Fruit fly (Drosophila melanogaster): Measurements from ENCODE around the gene Ubx.
A peak's percentile ranks its signal among the peaks of the same experiment; 100 is the strongest.

The Ubx gene

dm6 chr3R:16702810-16703209 is 31.4 kb downstream of the Ubx start (continued):
- no peak for TF ChIP-seq Six4 (GFP tag; optimal IDR thresholded peaks at IDR 0.05)
- no peak for TF ChIP-seq CG15269 (tag; optimal IDR thresholded peaks at IDR 0.05)
- TF ChIP-seq zfh1 (GFP tag; IDR thresholded peaks at IDR 0.05), result no peak
- peak; percentile 48; the same call in 1 of the 3 replicates for TF ChIP-seq CG14860 (GFP tag; IDR thresholded peaks at IDR 0.05; ENCODE audit: partially characterized antibody)
- peak; percentile 14; the same call in 1 of the 2 replicates for TF ChIP-seq HLH3B (GFP tag; IDR thresholded peaks at IDR 0.05)
- TF ChIP-seq mirr (GFP tag; optimal IDR thresholded peaks at IDR 0.05), result no peak
- TF ChIP-seq CG42726 (GFP tag; IDR thresholded peaks at IDR 0.05; ENCODE audit: partially characterized antibody), result no peak
- TF ChIP-seq ATbp (GFP tag; optimal IDR thresholded peaks at IDR 0.05), result no peak
- TF ChIP-seq CG2129 (GFP tag; IDR thresholded peaks at IDR 0.05; ENCODE audit: partially characterized antibody), result no peak
- peak; percentile 6 for TF ChIP-seq Tbp (GFP tag; optimal IDR thresholded peaks at IDR 0.05)
- TF ChIP-seq jumu (GFP tag; optimal IDR thresholded peaks at IDR 0.05), result no peak
- peak; percentile 85 for TF ChIP-seq vvl (GFP tag; IDR thresholded peaks at IDR 0.05)
- no peak for TF ChIP-seq CG15514 (GFP tag; optimal IDR thresholded peaks at IDR 0.05)
- peak; percentile 14 for TF ChIP-seq Kr (GFP tag; optimal IDR thresholded peaks at IDR 0.05)
- no peak for TF ChIP-seq pnt (GFP tag; optimal IDR thresholded peaks at IDR 0.05)
- no peak; the same call in 2 of the 3 replicates for TF ChIP-seq sr (GFP tag; IDR thresholded peaks at IDR 0.05)
- TF ChIP-seq gsb (GFP tag; IDR thresholded peaks at IDR 0.05), result no peak
- TF ChIP-seq B-H2 (GFP tag; optimal IDR thresholded peaks at IDR 0.05), result no peak
- peak; percentile 87 for TF ChIP-seq seq (GFP tag; IDR thresholded peaks at IDR 0.05)
- peak; percentile 21 for TF ChIP-seq CG13624 (GFP tag; optimal IDR thresholded peaks at IDR 0.05)
- TF ChIP-seq pan (optimal IDR thresholded peaks at IDR 0.05), result no peak
- peak in 1 of 2 experiments; percentile 5 for TF ChIP-seq pan (GFP tag; optimal IDR thresholded peaks at IDR 0.05 in 1 of 2, IDR thresholded peaks at IDR 0.05 in 1 of 2)
- peak; percentile 66 for TF ChIP-seq ewg (GFP tag; optimal IDR thresholded peaks at IDR 0.05)
- no peak for TF ChIP-seq CrebB (tag; optimal IDR thresholded peaks at IDR 0.05)
- no peak for TF ChIP-seq CG1792 (GFP tag; optimal IDR thresholded peaks at IDR 0.05)
- no peak for TF ChIP-seq CG31388 (GFP tag; optimal IDR thresholded peaks at IDR 0.05)
- no peak for TF ChIP-seq CG17328 (GFP tag; IDR thresholded peaks at IDR 0.05)
- TF ChIP-seq CG3163 (GFP tag; optimal IDR thresholded peaks at IDR 0.05), result peak; percentile 47
- TF ChIP-seq Sox100B (GFP tag; optimal IDR thresholded peaks at IDR 0.05), result no peak
- TF ChIP-seq CG12155 (GFP tag; optimal IDR thresholded peaks at IDR 0.05), result no peak
- TF ChIP-seq dysf (GFP tag; IDR thresholded peaks at IDR 0.05), result peak; percentile 16; the same call in 1 of the 3 replicates
- peak; percentile 29; the same call in 1 of the 3 replicates for TF ChIP-seq Doc3 (GFP tag; IDR thresholded peaks at IDR 0.05; ENCODE audit: partially characterized antibody)
- TF ChIP-seq CG13287 (GFP tag; IDR thresholded peaks at IDR 0.05; ENCODE audit: partially characterized antibody), result peak; percentile 63
- TF ChIP-seq z (GFP tag; IDR thresholded peaks at IDR 0.05), result peak; percentile 95
- TF ChIP-seq Xrp1 (GFP tag; IDR thresholded peaks at IDR 0.05), result 0 out of 2 replicates have a peak, but pooled peaks have one; percentile 27
- peak; percentile 95 for TF ChIP-seq yki (optimal IDR thresholded peaks at IDR 0.05)
- TF ChIP-seq HLH4C (GFP tag; IDR thresholded peaks at IDR 0.05; ENCODE audit: partially characterized antibody), result peak; percentile 25; the same call in 1 of the 3 replicates
- no peak for TF ChIP-seq zfh2 (GFP tag; optimal IDR thresholded peaks at IDR 0.05)
- TF ChIP-seq CG6854 (GFP tag; optimal IDR thresholded peaks at IDR 0.05), result no peak
- no peak for TF ChIP-seq psq (GFP tag; optimal IDR thresholded peaks at IDR 0.05)
- no peak for TF ChIP-seq ind (GFP tag; optimal IDR thresholded peaks at IDR 0.05)
- TF ChIP-seq CG34422 (GFP tag; IDR thresholded peaks at IDR 0.05), result no peak
- peak; percentile 58 for TF ChIP-seq twi (tag; optimal IDR thresholded peaks at IDR 0.05)
- TF ChIP-seq ash1 (GFP tag; optimal IDR thresholded peaks at IDR 0.05), result peak; percentile 42
- peak; percentile 54; the same call in 1 of the 3 replicates for TF ChIP-seq ci (GFP tag; IDR thresholded peaks at IDR 0.05)
- no peak for TF ChIP-seq D19A (tag; optimal IDR thresholded peaks at IDR 0.05)
- TF ChIP-seq CG17829 (tag; optimal IDR thresholded peaks at IDR 0.05), result peak; percentile 31
- no peak for TF ChIP-seq Hey (tag; optimal IDR thresholded peaks at IDR 0.05)
- no peak for TF ChIP-seq Usf (GFP tag; optimal IDR thresholded peaks at IDR 0.05)
- no peak for TF ChIP-seq exex (tag; optimal IDR thresholded peaks at IDR 0.05)
- no peak for TF ChIP-seq en (GFP tag; optimal IDR thresholded peaks at IDR 0.05)
- no peak for TF ChIP-seq sqz (GFP tag; optimal IDR thresholded peaks at IDR 0.05)

All from whole organism, embryonic.